Worm (Caenorhabditis elegans) whole organism, L2 larva: ENCODE data around the gene pfd-5.

Experiments
- C34F6.9 ChIP-seq: fragments of 150-350 bp; optimal IDR thresholded peaks from 2 replicates; lab custom pipeline; 2014; ENCODE audit warnings: missing biosample characterization, missing genetic modification characterization
- F13H6.1 ChIP-seq: sonication (generic microtip); optimal IDR thresholded peaks from 2 replicates; lab custom pipeline; 2016; ENCODE audit warnings: missing genetic modification characterization, missing compliant biosample characterization
- R02D3.7 ChIP-seq: fragments of 150-350 bp; optimal IDR thresholded peaks from 2 replicates; lab custom pipeline; 2014; ENCODE audit warnings: missing biosample characterization, missing genetic modification characterization
- Y55F3AM.14 ChIP-seq: fragments of 200-800 bp; sonication (Bioruptor generic); optimal IDR thresholded peaks from 2 replicates; lab custom pipeline; 2018; ENCODE audit warnings: mild to moderate bottlenecking, missing genetic modification characterization, missing compliant biosample characterization
- ZK546.5 ChIP-seq: sonication (generic microtip); optimal IDR thresholded peaks from 2 replicates; lab custom pipeline; 2017; ENCODE audit warnings: missing biosample characterization, missing genetic modification characterization
- alr-1 ChIP-seq: fragments of 150-350 bp; optimal IDR thresholded peaks from 2 replicates; lab custom pipeline; 2014; ENCODE audit warnings: missing biosample characterization, missing genetic modification characterization
- aly-2 ChIP-seq: fragments of 150-350 bp; optimal IDR thresholded peaks from 2 replicates; lab custom pipeline; 2014; ENCODE audit warnings: missing biosample characterization, missing genetic modification characterization
- ama-1 ChIP-seq: fragments of 150-350 bp; optimal IDR thresholded peaks from 2 replicates; lab custom pipeline; 2018; ENCODE audit warnings: inconsistent platforms
- ceh-16 ChIP-seq: fragments of 150-350 bp; optimal IDR thresholded peaks from 2 replicates; lab custom pipeline; 2014; ENCODE audit warnings: missing biosample characterization, missing genetic modification characterization
- ceh-82 ChIP-seq: fragments of 150-350 bp; optimal IDR thresholded peaks from 2 replicates; lab custom pipeline; 2014; ENCODE audit warnings: missing biosample characterization, missing genetic modification characterization
- crh-2 ChIP-seq: sonication (generic microtip); optimal IDR thresholded peaks from 2 replicates; lab custom pipeline; 2017; ENCODE audit warnings: missing biosample characterization, missing genetic modification characterization
- dmd-4 ChIP-seq: sonication (generic microtip); optimal IDR thresholded peaks from 2 replicates; lab custom pipeline; 2017; ENCODE audit warnings: missing biosample characterization, missing genetic modification characterization
- egl-27 ChIP-seq: sonication (generic microtip); optimal IDR thresholded peaks from 3 replicates; lab custom pipeline; 2017; ENCODE audit warnings: missing biosample characterization, missing genetic modification reagents, missing genetic modification characterization
- elt-1 ChIP-seq: fragments of 150-350 bp; optimal IDR thresholded peaks from 2 replicates; lab custom pipeline; 2014; ENCODE audit warnings: missing biosample characterization, missing genetic modification characterization
- elt-3 ChIP-seq: sonication (generic microtip); optimal IDR thresholded peaks from 2 replicates; lab custom pipeline; 2017; ENCODE audit warnings: missing biosample characterization, missing genetic modification characterization
- fos-1 ChIP-seq: fragments of 150-350 bp; optimal IDR thresholded peaks from 2 replicates; lab custom pipeline; 2014; ENCODE audit warnings: missing biosample characterization, missing genetic modification characterization
- gmeb-1 ChIP-seq: fragments of 150-350 bp; optimal IDR thresholded peaks from 2 replicates; lab custom pipeline; 2014; ENCODE audit warnings: missing biosample characterization, missing genetic modification characterization
- lin-11 ChIP-seq: fragments of 150-350 bp; sonication (generic microtip); optimal IDR thresholded peaks from 2 replicates; lab custom pipeline; 2014; ENCODE audit warnings: missing biosample characterization, missing genetic modification characterization, inconsistent platforms, mixed read lengths
- lin-13 ChIP-seq: fragments of 150-350 bp; optimal IDR thresholded peaks from 2 replicates; lab custom pipeline; 2014; ENCODE audit warnings: missing biosample characterization, missing genetic modification reagents, missing genetic modification characterization
- lin-39 ChIP-seq: fragments of 150-350 bp; optimal IDR thresholded peaks from 2 replicates; lab custom pipeline; 2014; ENCODE audit warnings: missing biosample characterization, missing genetic modification reagents, missing genetic modification characterization
- lsy-2 ChIP-seq, 2 experiments: fragments of 150-350 bp in 1 of 2; sonication (generic microtip) in 1 of 2; optimal IDR thresholded peaks; 2 replicates each; lab custom pipeline; 2014 to 2017; ENCODE audit warnings: missing biosample characterization in 2 of 2, missing genetic modification characterization in 2 of 2
- mab-5 ChIP-seq: fragments of 150-350 bp; optimal IDR thresholded peaks from 2 replicates; lab custom pipeline; 2014; ENCODE audit warnings: missing biosample characterization, missing genetic modification characterization
- mbf-1 ChIP-seq: sonication (generic microtip); optimal IDR thresholded peaks from 2 replicates; lab custom pipeline; 2017; ENCODE audit warnings: missing biosample characterization, missing genetic modification characterization
- mdl-1 ChIP-seq, 2 experiments: fragments of 150-350 bp in 1 of 2; sonication (generic microtip) in 1 of 2; optimal IDR thresholded peaks; 2 replicates each; lab custom pipeline; 2017; ENCODE audit warnings: missing biosample characterization in 2 of 2, missing genetic modification characterization in 2 of 2
- nhr-10 ChIP-seq: sonication (generic microtip); optimal IDR thresholded peaks from 2 replicates; lab custom pipeline; 2017; ENCODE audit warnings: missing biosample characterization, missing genetic modification characterization
- nhr-11 ChIP-seq: fragments of 150-350 bp; optimal IDR thresholded peaks from 2 replicates; lab custom pipeline; 2014; ENCODE audit warnings: missing biosample characterization, missing genetic modification characterization
- nhr-12 ChIP-seq: fragments of 150-350 bp; optimal IDR thresholded peaks from 2 replicates; lab custom pipeline; 2014; ENCODE audit warnings: missing biosample characterization, missing genetic modification characterization
- nhr-129 ChIP-seq: fragments of 150-350 bp; optimal IDR thresholded peaks from 2 replicates; lab custom pipeline; 2014; ENCODE audit warnings: missing biosample characterization, missing genetic modification characterization
- nhr-21 ChIP-seq: fragments of 150-350 bp; optimal IDR thresholded peaks from 2 replicates; lab custom pipeline; 2014; ENCODE audit warnings: missing biosample characterization, missing genetic modification characterization
- nhr-23 ChIP-seq: fragments of 150-350 bp; optimal IDR thresholded peaks from 2 replicates; lab custom pipeline; 2014; ENCODE audit warnings: missing biosample characterization, missing genetic modification reagents, missing genetic modification characterization
- nhr-237 ChIP-seq: fragments of 150-350 bp; optimal IDR thresholded peaks from 2 replicates; lab custom pipeline; 2014; ENCODE audit warnings: missing biosample characterization, missing genetic modification characterization
- nhr-25 ChIP-seq: fragments of 150-350 bp; sonication (generic microtip); optimal IDR thresholded peaks from 3 replicates; lab custom pipeline; 2014; ENCODE audit warnings: missing biosample characterization, missing genetic modification characterization
- nhr-77 ChIP-seq: fragments of 150-350 bp; optimal IDR thresholded peaks from 2 replicates; lab custom pipeline; 2014; ENCODE audit warnings: missing biosample characterization, missing genetic modification characterization
- peb-1 ChIP-seq: fragments of 150-350 bp; optimal IDR thresholded peaks from 2 replicates; lab custom pipeline; 2014; ENCODE audit warnings: missing biosample characterization, missing genetic modification characterization
- sem-4 ChIP-seq: fragments of 150-350 bp; optimal IDR thresholded peaks from 2 replicates; lab custom pipeline; 2014; ENCODE audit warnings: missing biosample characterization, missing genetic modification reagents, missing genetic modification characterization
- sma-3 ChIP-seq: sonication (generic microtip); optimal IDR thresholded peaks from 2 replicates; lab custom pipeline; 2016; ENCODE audit warnings: missing genetic modification reagents, missing genetic modification characterization, missing compliant biosample characterization
- snpc-4 ChIP-seq: fragments of 150-350 bp; optimal IDR thresholded peaks from 2 replicates; lab custom pipeline; 2014; ENCODE audit warnings: missing biosample characterization, missing genetic modification characterization
- unc-39 ChIP-seq: fragments of 150-350 bp; optimal IDR thresholded peaks from 2 replicates; lab custom pipeline; 2014; ENCODE audit warnings: missing biosample characterization, missing genetic modification characterization
- unc-55 ChIP-seq: fragments of 150-350 bp; sonication (generic microtip); optimal IDR thresholded peaks from 3 replicates; lab custom pipeline; 2014; ENCODE audit warnings: missing biosample characterization, missing genetic modification reagents, missing genetic modification characterization
- unc-62 ChIP-seq: fragments of 150-350 bp; optimal IDR thresholded peaks from 2 replicates; lab custom pipeline; 2014; ENCODE audit warnings: missing biosample characterization, missing genetic modification reagents, missing genetic modification characterization
- zag-1 ChIP-seq: fragments of 150-350 bp; optimal IDR thresholded peaks from 2 replicates; lab custom pipeline; 2014; ENCODE audit warnings: missing biosample characterization, missing genetic modification characterization
- ztf-1 ChIP-seq: fragments of 200-800 bp; sonication (Bioruptor generic); conservative IDR thresholded peaks from 2 replicates; pipeline ENCODE4 v1.3.6; 2022; ENCODE audit warnings: missing genetic modification characterization, missing compliant biosample characterization
- ztf-11 ChIP-seq: sonication (generic microtip); optimal IDR thresholded peaks from 2 replicates; lab custom pipeline; 2017; ENCODE audit warnings: missing biosample characterization, missing genetic modification characterization
- ztf-4 ChIP-seq: fragments of 150-350 bp; optimal IDR thresholded peaks from 2 replicates; lab custom pipeline; 2014; ENCODE audit warnings: missing biosample characterization, missing genetic modification characterization

The pfd-5 gene

DNA sequence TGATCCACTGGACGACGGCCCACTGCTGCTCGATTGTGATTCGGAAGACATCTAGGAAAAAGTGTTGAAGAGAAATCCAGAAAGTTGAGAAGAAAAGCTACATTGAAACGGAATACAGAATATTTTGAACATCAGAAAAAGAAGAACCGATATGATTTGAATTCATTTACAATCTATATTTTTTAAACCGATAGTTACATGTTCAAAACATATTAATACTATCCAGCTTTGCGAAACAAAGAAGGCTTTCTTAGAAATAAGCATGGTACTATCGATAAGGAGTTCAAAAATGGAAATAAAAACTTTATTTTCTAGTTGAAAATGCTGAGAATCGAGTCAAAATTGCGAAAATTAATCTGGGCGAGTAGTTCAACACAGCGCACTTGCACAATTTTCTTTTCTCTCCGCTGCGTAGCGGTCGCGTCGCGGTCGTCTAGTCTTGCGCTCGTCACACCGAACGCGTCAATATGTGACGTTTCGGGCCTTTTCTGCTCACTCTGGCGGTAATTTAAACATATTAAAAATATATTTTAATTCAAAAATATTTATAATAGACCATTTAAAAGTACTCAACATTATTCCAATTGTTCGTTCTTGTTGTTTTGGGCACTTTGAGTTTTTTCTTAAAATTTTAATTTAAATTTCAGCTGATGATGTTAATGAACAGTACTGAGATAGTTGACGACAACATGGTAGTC is 36.5 kb downstream of the pfd-5 start, which contains the start of the genes syf-2 and K04G7.1 (continued):
- TF ChIP-seq sem-4 (tag; lab: Kevin White, UChicago) (peak; percentile 77), nhr-11 (no peak), nhr-129 (tag; lab: Kevin White, UChicago) (peak; percentile 82), egl-27 (tag; lab: Kevin White, UChicago) (peak; percentile 92), zag-1 (tag; lab: Kevin White, UChicago) (peak; percentile 66), unc-39 (tag; lab: Kevin White, UChicago) (no peak), snpc-4 (tag; lab: Kevin White, UChicago) (peak; percentile 82), gmeb-1 (peak; percentile 95), ceh-16 (peak; percentile 56), mbf-1 (tag; lab: Kevin White, UChicago) (no peak), R02D3.7 (tag; lab: Kevin White, UChicago) (peak; percentile 19), alr-1 (tag; lab: Kevin White, UChicago) (no peak), sma-3 (GFP tag; lab: Kevin White, UChicago) (peak; percentile 86), fos-1 (peak; percentile 82), ama-1 (lab: Kevin White, UChicago) (no peak), nhr-25 (tag; lab: Kevin White, UChicago) (peak; percentile 89), ztf-4 (peak; percentile 58), ceh-82 (tag; lab: Kevin White, UChicago) (no peak)

DNA sequence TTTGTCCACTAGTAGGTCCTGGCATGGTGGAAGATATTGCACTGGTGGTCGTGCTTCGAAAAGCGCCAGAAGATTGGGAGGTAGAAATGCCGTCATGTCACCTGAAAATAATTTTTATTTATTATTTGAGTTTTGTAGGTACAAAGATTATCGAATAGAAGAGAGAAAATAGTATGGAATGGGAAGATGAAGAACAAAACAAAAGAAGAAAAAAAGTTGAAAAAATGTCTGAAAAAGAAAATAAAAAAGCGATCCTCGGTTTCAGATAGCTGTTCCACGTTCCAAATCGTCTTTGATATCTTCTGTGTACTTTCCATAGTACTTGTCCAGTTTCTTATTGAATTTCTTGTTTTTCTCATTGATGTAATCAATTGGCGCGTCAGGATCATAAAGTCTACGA is 37.6 kb downstream of the pfd-5 start, which contains the start of gene rnp-7:
Gene rnp-7 (minus strand): TSS at position 101 of the 400 bp plus-strand sequence.
- no peak for TF ChIP-seq mab-5
- TF ChIP-seq C34F6.9 (tag; lab: Kevin White, UChicago): no peak
- TF ChIP-seq nhr-23: no peak
- TF ChIP-seq nhr-11: no peak
- no peak for TF ChIP-seq mdl-1 (tag; optimal IDR thresholded peaks at IDR 0.05; lab: Kevin White, UChicago)
- no peak for TF ChIP-seq zag-1 (tag; lab: Kevin White, UChicago)
- no peak for TF ChIP-seq dmd-4 (tag; lab: Kevin White, UChicago)
- no peak for TF ChIP-seq ama-1 (lab: Kevin White, UChicago)
- no peak for TF ChIP-seq peb-1
- TF ChIP-seq ztf-1 (GFP tag; lab: Robert Waterston, UW): no peak
- TF ChIP-seq unc-39 (tag; lab: Kevin White, UChicago): no peak

DNA sequence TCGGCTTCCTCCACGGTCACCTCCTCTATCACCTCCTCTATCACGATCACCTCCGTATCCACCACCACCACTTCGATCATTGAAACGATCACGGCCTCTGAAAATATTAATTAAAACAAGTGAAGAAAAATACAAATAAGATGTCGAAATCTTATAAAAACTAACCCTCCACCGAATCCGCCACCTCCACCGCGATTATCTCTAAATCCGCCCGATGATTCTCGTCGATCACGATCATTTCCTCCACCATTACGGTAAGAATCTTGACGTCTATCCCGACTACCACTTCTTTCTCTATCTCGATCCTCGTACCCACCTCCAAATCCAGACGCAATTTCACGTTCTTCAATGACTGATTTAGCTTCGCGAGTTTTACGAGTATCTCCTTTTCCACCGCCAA is 39.4 kb downstream of the pfd-5 start:
- TF ChIP-seq R02D3.7 (tag; lab: Kevin White, UChicago) (no peak), mdl-1 (tag; optimal IDR thresholded peaks at IDR 0.05; lab: Kevin White, UChicago) (no peak), sma-3 (GFP tag; lab: Kevin White, UChicago) (no peak), lin-13 (no peak), aly-2 (no peak), alr-1 (tag; lab: Kevin White, UChicago) (no peak), nhr-25 (tag; lab: Kevin White, UChicago) (no peak), ZK546.5 (tag; lab: Kevin White, UChicago) (no peak), C34F6.9 (tag; lab: Kevin White, UChicago) (no peak), lin-39 (tag; lab: Kevin White, UChicago) (no peak)
- TF ChIP-seq, all 48 proteins: peak for 0

DNA sequence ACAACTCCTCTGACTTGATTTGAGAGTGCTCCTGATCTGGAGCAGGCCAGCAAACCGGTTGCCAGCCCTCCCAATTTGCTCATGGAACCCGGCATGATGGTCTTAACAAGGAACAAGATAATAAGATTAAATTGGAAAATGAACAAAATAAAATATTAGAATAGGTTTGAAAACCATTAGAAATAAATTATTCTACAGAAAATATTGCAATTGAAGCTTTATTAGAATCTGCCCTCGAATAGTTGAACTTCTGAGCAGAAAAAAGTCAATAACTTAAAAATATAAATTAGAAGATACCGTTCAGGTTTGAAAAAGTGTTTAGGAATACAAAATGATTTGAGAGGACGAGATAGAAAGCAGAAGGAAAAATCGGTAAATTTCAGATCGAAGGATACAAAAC is 40.0 kb downstream of the pfd-5 start, which contains the start of gene nuo-4:
Gene nuo-4 (minus strand): TSS at position 101 of the 400 bp plus-strand sequence.
- TF ChIP-seq lsy-2 (tag; optimal IDR thresholded peaks at IDR 0.05; lab: Kevin White, UChicago) (no peak), nhr-21 (tag; lab: Kevin White, UChicago) (no peak), nhr-11 (no peak), nhr-10 (tag; lab: Kevin White, UChicago) (no peak), ztf-11 (tag; lab: Kevin White, UChicago) (no peak)

DNA sequence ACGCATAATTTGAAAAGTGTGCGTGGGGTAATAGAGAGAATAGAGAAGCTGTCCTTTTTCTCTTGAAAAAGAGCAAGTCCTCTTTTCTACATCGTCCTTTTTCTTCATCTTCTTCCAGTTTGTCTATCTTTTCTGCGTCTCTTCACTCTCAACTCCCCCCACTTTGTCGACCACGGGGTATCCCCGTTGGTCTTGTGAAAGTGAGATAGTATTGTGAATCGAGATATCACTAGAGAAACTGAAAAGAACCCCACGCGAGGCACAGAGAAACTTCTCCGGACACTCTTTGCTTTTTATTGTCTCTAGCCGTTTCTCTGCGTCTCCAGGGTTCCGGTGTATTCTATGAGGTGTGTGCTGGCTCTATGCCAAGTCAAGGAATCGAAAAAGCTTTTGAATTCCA is 43.1 kb downstream of the pfd-5 start:
- TF ChIP-seq nhr-11: no peak
- peak; percentile 95 for TF ChIP-seq crh-2 (tag; lab: Kevin White, UChicago)
- TF ChIP-seq nhr-21 (tag; lab: Kevin White, UChicago): peak; percentile 93
- no peak for TF ChIP-seq elt-1 (tag; lab: Kevin White, UChicago)
- peak; percentile 76 for TF ChIP-seq snpc-4 (tag; lab: Kevin White, UChicago)
- TF ChIP-seq ztf-1 (GFP tag; lab: Robert Waterston, UW): no peak
- peak; percentile 89 for TF ChIP-seq unc-55
- TF ChIP-seq aly-2: no peak
- peak; percentile 79 for TF ChIP-seq ama-1 (lab: Kevin White, UChicago)
- TF ChIP-seq sem-4 (tag; lab: Kevin White, UChicago): peak; percentile 92
- TF ChIP-seq elt-3 (tag; lab: Kevin White, UChicago): no peak
- TF ChIP-seq unc-62 (GFP tag; lab: Kevin White, UChicago): peak; percentile 52
- TF ChIP-seq egl-27 (tag; lab: Kevin White, UChicago): peak; percentile 100
- TF ChIP-seq nhr-237 (tag; lab: Kevin White, UChicago): no peak
- TF ChIP-seq F13H6.1 (tag; lab: Kevin White, UChicago): peak; percentile 96
- TF ChIP-seq nhr-12: no peak
- TF ChIP-seq C34F6.9 (tag; lab: Kevin White, UChicago): peak; percentile 97
- no peak for TF ChIP-seq nhr-77 (tag; lab: Kevin White, UChicago)
- TF ChIP-seq dmd-4 (tag; lab: Kevin White, UChicago): no peak
- peak; percentile 87 for TF ChIP-seq Y55F3AM.14 (GFP tag; lab: Kevin White, UChicago)
- peak; percentile 90 for TF ChIP-seq lin-13
- TF ChIP-seq lin-11 (tag; lab: Kevin White, UChicago): peak; percentile 86
- TF ChIP-seq ztf-4: peak; percentile 92
